Fruit fly (Drosophila melanogaster) whole organism, prepupa: ENCODE results near the gene wake.
A peak's percentile ranks its signal among the peaks of the same experiment; 100 is the strongest.

ENCODE experiments used
- CG10631 ChIP-seq: fragments of 200-800 bp; sonication (Bioruptor generic); optimal IDR thresholded peaks from 2 replicates; lab custom pipeline; 2016; ENCODE audit warnings: missing biosample characterization, missing genetic modification characterization
- CG10669 ChIP-seq: fragments of 200-800 bp; sonication (Bioruptor generic); optimal IDR thresholded peaks from 3 replicates; lab custom pipeline; 2018; ENCODE audit warnings: missing biosample characterization, mild to moderate bottlenecking, missing genetic modification characterization, moderate library complexity
- CG11902 ChIP-seq: fragments of 200-800 bp; sonication (Bioruptor generic); optimal IDR thresholded peaks from 3 replicates; lab custom pipeline; 2016; ENCODE audit warnings: missing biosample characterization, missing genetic modification characterization
- CG16779 ChIP-seq: fragments of 200-800 bp; sonication (Bioruptor generic); optimal IDR thresholded peaks from 3 replicates; lab custom pipeline; 2017; ENCODE audit warnings: missing biosample characterization, mild to moderate bottlenecking, missing genetic modification characterization
- CG3032 ChIP-seq: fragments of 200-800 bp; optimal IDR thresholded peaks from 2 replicates; lab custom pipeline; 2019; ENCODE audit warnings: missing biosample characterization, mild to moderate bottlenecking, missing genetic modification characterization, moderate library complexity
- CG31627 ChIP-seq: fragments of 200-800 bp; sonication (Bioruptor generic); optimal IDR thresholded peaks from 3 replicates; lab custom pipeline; 2016; ENCODE audit warnings: missing biosample characterization, missing genetic modification characterization
- CG32006 ChIP-seq: fragments of 200-800 bp; sonication (Bioruptor generic); optimal IDR thresholded peaks from 3 replicates; lab custom pipeline; 2017; ENCODE audit warnings: missing biosample characterization, mild to moderate bottlenecking, missing genetic modification characterization
- CG3919 ChIP-seq: fragments of 200-800 bp; sonication (Bioruptor generic); optimal IDR thresholded peaks from 3 replicates; lab custom pipeline; 2016; ENCODE audit warnings: missing biosample characterization, missing genetic modification characterization
- CG6808 ChIP-seq: fragments of 200-800 bp; sonication (Bioruptor generic); optimal IDR thresholded peaks from 3 replicates; lab custom pipeline; 2017; ENCODE audit warnings: missing biosample characterization, missing genetic modification characterization, mild to moderate bottlenecking, moderate library complexity, missing genetic modification reagents
- CG8119 ChIP-seq: fragments of 200-800 bp; sonication (Bioruptor generic); IDR thresholded peaks from 3 replicates; pipeline ENCODE4 v1.3.6; 2022; ENCODE audit warnings: missing biosample characterization, missing genetic modification characterization
- CG8319 ChIP-seq: fragments of 200-800 bp; sonication (Bioruptor generic); optimal IDR thresholded peaks from 3 replicates; lab custom pipeline; 2016; ENCODE audit warnings: missing biosample characterization, missing genetic modification characterization
- Eip78C ChIP-seq: fragments of 200-800 bp; sonication (Bioruptor generic); peaks from one replicate; lab custom pipeline; 2016; ENCODE audit warnings: missing biosample characterization, missing genetic modification characterization
- Eip93F ChIP-seq: fragments of 200-800 bp; sonication (Bioruptor generic); optimal IDR thresholded peaks from 2 replicates; lab custom pipeline; 2016; ENCODE audit warnings: missing biosample characterization, mild to moderate bottlenecking, missing genetic modification characterization
- Ets21C ChIP-seq: fragments of 200-800 bp; sonication (Bioruptor generic); optimal IDR thresholded peaks from 3 replicates; lab custom pipeline; 2016; ENCODE audit warnings: missing biosample characterization, missing genetic modification characterization
- Ets96B ChIP-seq: fragments of 200-800 bp; optimal IDR thresholded peaks from 2 replicates; lab custom pipeline; 2019; ENCODE audit warnings: missing biosample characterization, mild to moderate bottlenecking, missing genetic modification characterization, moderate library complexity
- Met ChIP-seq: fragments of 200-800 bp; sonication (Bioruptor generic); optimal IDR thresholded peaks from 3 replicates; lab custom pipeline; 2016; ENCODE audit warnings: missing biosample characterization, missing genetic modification characterization
- Smox ChIP-seq: fragments of 200-800 bp; sonication (Bioruptor generic); optimal IDR thresholded peaks from 3 replicates; lab custom pipeline; 2016; ENCODE audit warnings: missing biosample characterization, missing genetic modification characterization
- Sox102F ChIP-seq: fragments of 200-800 bp; sonication (Bioruptor generic); optimal IDR thresholded peaks from 2 replicates; lab custom pipeline; 2016; ENCODE audit warnings: missing biosample characterization, mild to moderate bottlenecking, missing genetic modification characterization
- Sox14 ChIP-seq: fragments of 200-800 bp; sonication (Bioruptor generic); optimal IDR thresholded peaks from 3 replicates; lab custom pipeline; 2016; ENCODE audit warnings: missing biosample characterization, missing genetic modification characterization
- Sox15 ChIP-seq: fragments of 200-800 bp; sonication (Bioruptor generic); optimal IDR thresholded peaks from 3 replicates; lab custom pipeline; 2016; ENCODE audit warnings: missing biosample characterization, missing genetic modification characterization
- achi ChIP-seq: fragments of 200-800 bp; sonication (Bioruptor generic); optimal IDR thresholded peaks from 3 replicates; lab custom pipeline; 2016; ENCODE audit warnings: missing biosample characterization, missing genetic modification characterization
- acj6 ChIP-seq: fragments of 200-800 bp; sonication (Bioruptor generic); optimal IDR thresholded peaks from 3 replicates; lab custom pipeline; 2016; ENCODE audit warnings: missing biosample characterization, missing genetic modification characterization
- cyc ChIP-seq: fragments of 200-800 bp; sonication (Bioruptor generic); optimal IDR thresholded peaks from 3 replicates; lab custom pipeline; 2016; ENCODE audit warnings: missing biosample characterization, missing genetic modification characterization
- dsx ChIP-seq: fragments of 200-800 bp; optimal IDR thresholded peaks from 3 replicates; lab custom pipeline; 2019; ENCODE audit warnings: missing biosample characterization, mild to moderate bottlenecking, missing genetic modification characterization, moderate library complexity; ENCODE audit not compliant: poor library complexity, severe bottlenecking
- esn ChIP-seq: fragments of 200-800 bp; sonication (Bioruptor generic); optimal IDR thresholded peaks from 2 replicates; lab custom pipeline; 2016; ENCODE audit warnings: missing biosample characterization, mild to moderate bottlenecking, missing genetic modification characterization, moderate library complexity
- fkh ChIP-seq: fragments of 200-800 bp; sonication (Bioruptor generic); optimal IDR thresholded peaks from 3 replicates; lab custom pipeline; 2017; ENCODE audit warnings: missing biosample characterization, mild to moderate bottlenecking, missing genetic modification characterization, moderate library complexity
- lz ChIP-seq: fragments of 200-800 bp; sonication (Bioruptor generic); optimal IDR thresholded peaks from 3 replicates; lab custom pipeline; 2016; ENCODE audit warnings: missing biosample characterization, missing genetic modification characterization
- net ChIP-seq: fragments of 200-800 bp; sonication (Bioruptor generic); optimal IDR thresholded peaks from 3 replicates; lab custom pipeline; 2016; ENCODE audit warnings: missing biosample characterization, missing genetic modification characterization
- pdm3 ChIP-seq: fragments of 200-800 bp; sonication (Bioruptor generic); optimal IDR thresholded peaks from 3 replicates; lab custom pipeline; 2016; ENCODE audit warnings: missing biosample characterization, missing genetic modification characterization
- salr ChIP-seq, 2 experiments: fragments of 200-800 bp; sonication (Bioruptor generic); optimal IDR thresholded peaks; 3 replicates each; lab custom pipeline; 2016 to 2018; ENCODE audit warnings: missing biosample characterization in 2 of 2, missing genetic modification characterization in 2 of 2, mild to moderate bottlenecking in 1 of 2
- spab ChIP-seq: fragments of 200-800 bp; sonication (Bioruptor generic); optimal IDR thresholded peaks from 2 replicates; lab custom pipeline; 2017; ENCODE audit warnings: missing biosample characterization, mild to moderate bottlenecking, missing genetic modification characterization, missing genetic modification reagents
- ss ChIP-seq, 2 experiments: fragments of 200-800 bp; sonication (Bioruptor generic); optimal IDR thresholded peaks; 2 replicates in 1 of 2; 3 replicates in 1 of 2; lab custom pipeline; 2017 to 2018; ENCODE audit warnings: mild to moderate bottlenecking in 2 of 2, missing biosample characterization in 2 of 2, missing genetic modification characterization in 2 of 2, moderate library complexity in 1 of 2
- svp ChIP-seq: fragments of 200-800 bp; sonication (Bioruptor generic); peaks from one replicate; lab custom pipeline; 2016; ENCODE audit warnings: missing biosample characterization, missing genetic modification characterization
- vri ChIP-seq: fragments of 200-800 bp; sonication (Bioruptor generic); optimal IDR thresholded peaks from 3 replicates; lab custom pipeline; 2016; ENCODE audit warnings: missing biosample characterization, mild to moderate bottlenecking, missing genetic modification characterization

wake gene

DNA sequence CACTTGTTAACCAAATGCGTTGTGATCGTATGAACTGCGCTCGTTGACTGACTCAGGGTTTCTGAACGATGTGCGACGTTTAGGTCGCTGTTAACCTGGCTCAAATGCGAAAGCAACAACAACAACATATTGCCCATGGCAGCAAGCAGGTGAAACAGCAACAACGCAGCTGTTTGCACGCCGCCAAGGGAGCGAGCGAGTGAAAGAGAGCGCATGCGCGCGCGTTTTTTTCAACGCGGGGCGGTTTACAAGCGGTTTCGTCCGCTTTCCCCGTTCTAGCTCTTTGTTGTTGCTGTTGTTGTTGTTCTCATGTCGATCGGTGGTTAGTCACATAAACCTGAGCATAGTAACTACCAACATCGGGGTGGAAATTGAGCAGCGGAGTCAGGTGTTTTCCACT lies 6.6 kb upstream of the wake start:
- TF ChIP-seq CG3919 (GFP tag; lab: Kevin White, UChicago) (no peak), Eip78C (peak; percentile 32)

DNA sequence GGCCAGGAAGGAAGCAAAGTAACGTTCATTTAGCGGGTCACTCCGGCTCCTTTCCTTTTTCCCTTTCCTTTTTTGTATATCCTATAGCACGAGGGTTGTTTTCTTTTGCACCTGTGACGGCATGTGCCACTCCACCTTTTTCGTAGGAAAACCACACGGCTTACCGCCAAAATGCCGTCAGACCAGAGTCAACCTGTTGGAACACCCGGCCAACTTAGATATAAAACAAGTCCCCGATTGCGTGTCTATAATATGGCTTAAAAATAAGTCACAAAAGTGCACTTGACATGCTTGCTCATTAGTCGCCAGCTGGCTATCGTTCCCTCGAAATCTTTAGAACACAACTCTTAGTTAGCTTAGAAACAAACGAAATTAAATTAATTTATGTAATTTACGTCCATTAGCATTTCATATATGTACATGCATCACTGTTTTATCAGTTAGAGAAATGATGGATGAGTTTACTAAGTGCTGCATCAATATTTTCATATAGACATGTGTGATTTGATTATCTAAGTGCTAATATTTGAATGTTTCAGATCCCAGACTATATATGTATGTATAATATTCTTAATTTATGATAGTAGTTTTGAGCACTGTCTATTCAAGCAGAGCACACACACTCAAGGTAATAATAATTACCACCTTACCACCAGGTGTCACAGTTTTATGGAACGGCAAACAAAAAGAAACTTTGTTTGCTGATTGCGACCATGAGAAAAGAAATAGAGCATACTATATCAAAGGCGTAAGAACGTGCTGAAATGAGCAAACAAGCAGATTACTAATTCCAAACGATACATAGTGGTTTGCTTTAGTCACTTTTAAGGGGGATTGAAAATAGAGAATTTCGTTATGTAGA lies 4.8 kb upstream of the wake start:
- TF ChIP-seq Sox14 (GFP tag; lab: Kevin White, UChicago) (no peak), Sox15 (GFP tag; lab: Kevin White, UChicago) (no peak), cyc (no peak), CG8119 (GFP tag; lab: Robert Waterston, UW) (no peak), svp (GFP tag; lab: Kevin White, UChicago) (no peak), spab (no peak), CG16779 (tag; lab: Kevin White, UChicago) (no peak), net (no peak), dsx (GFP tag; lab: Kevin White, UChicago) (no peak), Eip78C (peak; percentile 37), salr (GFP tag; optimal IDR thresholded peaks at IDR 0.05; lab: Kevin White, UChicago) (no peak), CG10669 (GFP tag; lab: Kevin White, UChicago) (no peak), CG6808 (GFP tag; lab: Kevin White, UChicago) (no peak), CG32006 (GFP tag; lab: Kevin White, UChicago) (no peak), CG31627 (GFP tag; lab: Kevin White, UChicago) (no peak), ss (GFP tag; optimal IDR thresholded peaks at IDR 0.05; lab: Kevin White, UChicago) (peak in 1 of 2 experiments; percentile 81), fkh (peak; percentile 76), CG10631 (GFP tag; lab: Kevin White, UChicago) (no peak), lz (GFP tag; lab: Kevin White, UChicago) (no peak), acj6 (no peak), CG8319 (GFP tag; lab: Kevin White, UChicago) (no peak), achi (GFP tag; lab: Kevin White, UChicago) (no peak), CG11902 (GFP tag; lab: Kevin White, UChicago) (no peak), CG3032 (tag; lab: Kevin White, UChicago) (no peak)
- TF ChIP-seq, all 60 proteins: peak for 3

DNA sequence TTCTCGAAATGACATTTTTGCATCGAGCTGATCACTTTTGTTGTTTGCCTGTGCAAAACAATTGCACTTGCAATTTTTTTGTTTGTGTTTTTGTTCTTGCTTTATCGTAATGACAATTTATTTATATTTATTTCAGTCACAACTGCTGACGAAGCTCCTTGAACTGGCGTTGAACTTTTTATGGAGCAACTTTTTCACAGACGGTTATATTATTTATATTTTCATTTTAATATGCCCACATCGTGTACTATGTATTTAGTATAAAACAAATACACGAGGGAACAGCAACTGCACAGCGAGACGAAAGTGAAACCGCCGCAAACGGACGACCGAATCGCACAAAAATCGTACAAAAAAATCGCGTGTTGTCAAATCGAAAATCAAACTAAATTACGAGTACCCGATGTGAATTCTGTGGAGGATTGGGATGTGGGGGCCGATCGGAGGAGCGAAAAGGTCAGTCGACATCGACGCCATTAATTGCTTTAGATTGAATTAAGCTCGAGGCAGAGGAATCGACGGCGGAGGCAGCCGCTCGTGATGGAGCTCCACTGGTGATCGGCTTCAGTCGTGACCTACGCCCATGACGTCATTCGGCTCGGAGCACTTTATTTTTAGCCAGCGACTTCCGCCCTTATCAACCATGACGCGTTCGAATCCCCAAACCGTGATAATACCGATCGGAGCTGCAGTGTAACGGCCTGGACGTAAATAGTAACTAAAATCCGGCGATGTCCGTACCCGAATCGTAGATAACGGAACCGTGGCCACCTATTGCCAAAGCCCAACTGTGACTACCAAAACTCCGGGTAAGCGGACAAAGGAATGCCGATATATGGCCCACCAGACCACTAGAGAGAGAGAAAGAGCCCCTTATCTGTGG lies 3.7 kb upstream of the wake start:
- TF ChIP-seq vri (peak; percentile 37), Sox102F (GFP tag; lab: Kevin White, UChicago) (peak; percentile 22), Eip93F (GFP tag; lab: Kevin White, UChicago) (peak; percentile 78), svp (GFP tag; lab: Kevin White, UChicago) (peak; percentile 99), Ets96B (tag; lab: Kevin White, UChicago) (no peak), pdm3 (GFP tag; lab: Kevin White, UChicago) (no peak), CG6808 (GFP tag; lab: Kevin White, UChicago) (no peak), cyc (no peak), Ets21C (peak; percentile 5), Smox (GFP tag; lab: Kevin White, UChicago) (peak; percentile 12), esn (GFP tag; lab: Kevin White, UChicago) (peak; percentile 32), Met (GFP tag; lab: Kevin White, UChicago) (peak; percentile 25), Eip78C (peak; percentile 69), lz (GFP tag; lab: Kevin White, UChicago) (no peak), ss (GFP tag; optimal IDR thresholded peaks at IDR 0.05; lab: Kevin White, UChicago) (peak in 1 of 2 experiments; percentile 10)
